ENCODE assay signal across 2 fruit fly cellular contexts in genomic region chrX:13320697-13321445, dm6.
A peak's percentile ranks its signal among the peaks of the same experiment; 100 is the strongest.
TF ChIP-seq lines count a peak whose summit lies in the region.

No protein-coding gene starts in this region.

TF ChIP-seq in whole organism, adult, 20 proteins besides CTCF, POLR2A, EP300 and RAD21 (continued from another document):
- TF ChIP-seq tj (GFP tag; optimal IDR thresholded peaks at IDR 0.05; lab: Kevin White, UChicago) = peak; percentile 17

TF ChIP-seq in whole organism, embryonic, 481 proteins besides CTCF, POLR2A, EP300 and RAD21 (continued from another document and continues in another):
- TF ChIP-seq HmgZ (tag; optimal IDR thresholded peaks at IDR 0.05; lab: Kevin White, UChicago) (no peak), esg (GFP tag; conservative IDR thresholded peaks at IDR 0.05; lab: Robert Waterston, UW) (no peak), zf30C (GFP tag; optimal IDR thresholded peaks at IDR 0.05; lab: Kevin White, UChicago) (no peak), CG10321 (GFP tag; IDR thresholded peaks at IDR 0.05; lab: Robert Waterston, UW) (no peak), CG32767 (GFP tag; IDR thresholded peaks at IDR 0.05; lab: Robert Waterston, UW) (no peak), MBD-R2 (GFP tag; IDR thresholded peaks at IDR 0.05; lab: Robert Waterston, UW) (no peak), jing (GFP tag; optimal IDR thresholded peaks at IDR 0.05; lab: Kevin White, UChicago) (no peak), CG12299 (tag; optimal IDR thresholded peaks at IDR 0.05; lab: Kevin White, UChicago) (no peak), CG8089 (GFP tag; optimal IDR thresholded peaks at IDR 0.05; lab: Kevin White, UChicago) (no peak), Dfd (GFP tag; optimal IDR thresholded peaks at IDR 0.05; lab: Kevin White, UChicago) (no peak), Opbp (GFP tag; IDR thresholded peaks at IDR 0.05; lab: Robert Waterston, UW; ENCODE audit: partially characterized antibody) (no peak), gfzf (GFP tag; optimal IDR thresholded peaks at IDR 0.05; lab: Kevin White, UChicago) (no peak), CG8290 (GFP tag; optimal IDR thresholded peaks at IDR 0.05; lab: Kevin White, UChicago) (no peak), CG8290 (tag; optimal IDR thresholded peaks at IDR 0.05; lab: Kevin White, UChicago) (peak in 1 of 2 experiments; percentile 12), amos (GFP tag; IDR thresholded peaks at IDR 0.05; lab: Robert Waterston, UW; ENCODE audit: partially characterized antibody) (no peak), CG9437 (GFP tag; optimal IDR thresholded peaks at IDR 0.05; lab: Kevin White, UChicago) (peak; percentile 53), fru (optimal IDR thresholded peaks at IDR 0.05; lab: Kevin White, UChicago) (no peak), disco-r (GFP tag; optimal IDR thresholded peaks at IDR 0.05; lab: Kevin White, UChicago) (no peak), CG14860 (GFP tag; IDR thresholded peaks at IDR 0.05; lab: Robert Waterston, UW; ENCODE audit: partially characterized antibody) (no peak), ab (GFP tag; optimal IDR thresholded peaks at IDR 0.05; lab: Kevin White, UChicago) (no peak), CG7556 (GFP tag; optimal IDR thresholded peaks at IDR 0.05; lab: Kevin White, UChicago) (peak; percentile 59), Elba2 (GFP tag; optimal IDR thresholded peaks at IDR 0.05; lab: Kevin White, UChicago) (no peak), shn (GFP tag; optimal IDR thresholded peaks at IDR 0.05; lab: Kevin White, UChicago) (no peak), Dek (tag; optimal IDR thresholded peaks at IDR 0.05; lab: Kevin White, UChicago) (peak; percentile 49), CG2129 (GFP tag; IDR thresholded peaks at IDR 0.05; lab: Robert Waterston, UW; ENCODE audit: partially characterized antibody) (no peak), CG10366 (GFP tag; IDR thresholded peaks at IDR 0.05; lab: Robert Waterston, UW) (no peak), salm (tag; optimal IDR thresholded peaks at IDR 0.05; lab: Kevin White, UChicago) (no peak), cg (GFP tag; optimal IDR thresholded peaks at IDR 0.05; lab: Kevin White, UChicago) (no peak), Myb (GFP tag; optimal IDR thresholded peaks at IDR 0.05; lab: Kevin White, UChicago) (no peak), CG10565 (GFP tag; optimal IDR thresholded peaks at IDR 0.05; lab: Kevin White, UChicago) (no peak), Ravus (GFP tag; IDR thresholded peaks at IDR 0.05; lab: Robert Waterston, UW) (no peak), CG1233 (GFP tag; optimal IDR thresholded peaks at IDR 0.05; lab: Kevin White, UChicago) (no peak), Mrtf (GFP tag; IDR thresholded peaks at IDR 0.05; lab: Robert Waterston, UW) (no peak), CG7745 (tag; optimal IDR thresholded peaks at IDR 0.05; lab: Kevin White, UChicago) (no peak), Fer1 (GFP tag; optimal IDR thresholded peaks at IDR 0.05; lab: Kevin White, UChicago) (peak; percentile 19), B-H1 (GFP tag; IDR thresholded peaks at IDR 0.05; lab: Robert Waterston, UW) (no peak), sisA (GFP tag; IDR thresholded peaks at IDR 0.05; lab: Robert Waterston, UW) (0 out of 2 replicates have a peak, but pooled peaks have one; percentile 27), NK7.1 (GFP tag; optimal IDR thresholded peaks at IDR 0.05; lab: Kevin White, UChicago) (no peak), oc (tag; optimal IDR thresholded peaks at IDR 0.05; lab: Kevin White, UChicago) (no peak), CG7786 (GFP tag; optimal IDR thresholded peaks at IDR 0.05; lab: Kevin White, UChicago) (no peak), nerfin-2 (GFP tag; IDR thresholded peaks at IDR 0.05; lab: Robert Waterston, UW; ENCODE audit: partially characterized antibody) (no peak), Lpt (GFP tag; optimal IDR thresholded peaks at IDR 0.05; lab: Kevin White, UChicago) (no peak), Bteb2 (GFP tag; optimal IDR thresholded peaks at IDR 0.05; lab: Kevin White, UChicago) (no peak), Hmr (GFP tag; optimal IDR thresholded peaks at IDR 0.05; lab: Kevin White, UChicago) (peak; percentile 63), hbn (GFP tag; IDR thresholded peaks at IDR 0.05; lab: Robert Waterston, UW; ENCODE audit: partially characterized antibody) (no peak), dimm (GFP tag; IDR thresholded peaks at IDR 0.05; lab: Robert Waterston, UW) (no peak), aop (GFP tag; IDR thresholded peaks at IDR 0.05; lab: Robert Waterston, UW) (no peak), CG14441 (GFP tag; IDR thresholded peaks at IDR 0.05; lab: Robert Waterston, UW) (no peak), CG10979 (tag; optimal IDR thresholded peaks at IDR 0.05; lab: Kevin White, UChicago) (peak; percentile 5), zen2 (GFP tag; IDR thresholded peaks at IDR 0.05; lab: Robert Waterston, UW; ENCODE audit: partially characterized antibody) (no peak), CG1647 (GFP tag; optimal IDR thresholded peaks at IDR 0.05; lab: Kevin White, UChicago) (no peak), crc (GFP tag; optimal IDR thresholded peaks at IDR 0.05; lab: Kevin White, UChicago) (no peak), Hand (GFP tag; optimal IDR thresholded peaks at IDR 0.05; lab: Kevin White, UChicago) (no peak), Lim3 (GFP tag; IDR thresholded peaks at IDR 0.05; lab: Robert Waterston, UW) (no peak), slou (GFP tag; optimal IDR thresholded peaks at IDR 0.05; lab: Kevin White, UChicago) (no peak), sug (tag; optimal IDR thresholded peaks at IDR 0.05; lab: Kevin White, UChicago) (no peak), kay (GFP tag; optimal IDR thresholded peaks at IDR 0.05; lab: Kevin White, UChicago) (no peak), scrt (GFP tag; optimal IDR thresholded peaks at IDR 0.05; lab: Kevin White, UChicago) (no peak), Dref (GFP tag; IDR thresholded peaks at IDR 0.05; lab: Robert Waterston, UW) (no peak), dysf (GFP tag; IDR thresholded peaks at IDR 0.05; lab: Robert Waterston, UW) (no peak), run (tag; optimal IDR thresholded peaks at IDR 0.05; lab: Kevin White, UChicago) (no peak), tll (GFP tag; optimal IDR thresholded peaks at IDR 0.05; lab: Kevin White, UChicago) (no peak), CG18619 (GFP tag; optimal IDR thresholded peaks at IDR 0.05; lab: Kevin White, UChicago) (peak; percentile 16), tx (GFP tag; optimal IDR thresholded peaks at IDR 0.05; lab: Kevin White, UChicago) (no peak), ssp (GFP tag; IDR thresholded peaks at IDR 0.05; lab: Robert Waterston, UW) (no peak), D19A (tag; optimal IDR thresholded peaks at IDR 0.05; lab: Kevin White, UChicago) (no peak), CG6854 (GFP tag; optimal IDR thresholded peaks at IDR 0.05; lab: Kevin White, UChicago) (peak; percentile 30), CG1792 (GFP tag; optimal IDR thresholded peaks at IDR 0.05; lab: Kevin White, UChicago) (no peak), vfl (GFP tag; optimal IDR thresholded peaks at IDR 0.05; lab: Kevin White, UChicago) (no peak), insv (GFP tag; optimal IDR thresholded peaks at IDR 0.05; lab: Kevin White, UChicago) (no peak), CG11247 (GFP tag; IDR thresholded peaks at IDR 0.05; lab: Robert Waterston, UW) (no peak), trem (tag; optimal IDR thresholded peaks at IDR 0.05; lab: Kevin White, UChicago) (no peak), CG9215 (GFP tag; IDR thresholded peaks at IDR 0.05; lab: Robert Waterston, UW) (no peak), psq (GFP tag; optimal IDR thresholded peaks at IDR 0.05; lab: Kevin White, UChicago) (no peak), CG10267 (tag; optimal IDR thresholded peaks at IDR 0.05; lab: Kevin White, UChicago) (no peak), ERR (GFP tag; optimal IDR thresholded peaks at IDR 0.05; lab: Kevin White, UChicago) (no peak), MTF-1 (GFP tag; optimal IDR thresholded peaks at IDR 0.05; lab: Kevin White, UChicago; ENCODE audit: borderline replicate concordance) (no peak), wek (GFP tag; optimal IDR thresholded peaks at IDR 0.05; lab: Kevin White, UChicago) (no peak), grau (tag; optimal IDR thresholded peaks at IDR 0.05; lab: Kevin White, UChicago) (peak; percentile 66), CG33213 (GFP tag; optimal IDR thresholded peaks at IDR 0.05; lab: Kevin White, UChicago) (no peak), slp2 (GFP tag; optimal IDR thresholded peaks at IDR 0.05; lab: Kevin White, UChicago) (no peak), HLH3B (GFP tag; IDR thresholded peaks at IDR 0.05; lab: Robert Waterston, UW) (no peak), CoRest (tag; optimal IDR thresholded peaks at IDR 0.05; lab: Kevin White, UChicago) (peak; percentile 66), YL-1 (GFP tag; optimal IDR thresholded peaks at IDR 0.05; lab: Kevin White, UChicago) (no peak), CG16779 (GFP tag; IDR thresholded peaks at IDR 0.05; lab: Robert Waterston, UW) (no peak), CG16813 (GFP tag; IDR thresholded peaks at IDR 0.05; lab: Robert Waterston, UW; ENCODE audit: partially characterized antibody) (no peak), stwl (tag; optimal IDR thresholded peaks at IDR 0.05; lab: Kevin White, UChicago) (no peak), CG2120 (GFP tag; optimal IDR thresholded peaks at IDR 0.05; lab: Kevin White, UChicago) (peak; percentile 49), Chrac-16 (GFP tag; optimal IDR thresholded peaks at IDR 0.05; lab: Kevin White, UChicago) (no peak), tio (GFP tag; optimal IDR thresholded peaks at IDR 0.05; lab: Kevin White, UChicago) (peak; percentile 61), lola (GFP tag; optimal IDR thresholded peaks at IDR 0.05; lab: Kevin White, UChicago) (no peak), crol (GFP tag; IDR thresholded peaks at IDR 0.05; lab: Robert Waterston, UW) (no peak), org-1 (GFP tag; optimal IDR thresholded peaks at IDR 0.05; lab: Kevin White, UChicago) (peak; percentile 25), Rfx (GFP tag; IDR thresholded peaks at IDR 0.05; lab: Robert Waterston, UW) (peak; percentile 37; the same call in 1 of the 2 replicates), CG14050 (GFP tag; IDR thresholded peaks at IDR 0.05; lab: Robert Waterston, UW) (no peak), slbo (GFP tag; IDR thresholded peaks at IDR 0.05; lab: Robert Waterston, UW) (peak; percentile 15; the same call in 1 of the 2 replicates), CG9797 (GFP tag; optimal IDR thresholded peaks at IDR 0.05; lab: Kevin White, UChicago) (no peak), nau (GFP tag; optimal IDR thresholded peaks at IDR 0.05; lab: Kevin White, UChicago) (peak; percentile 9), gcm (GFP tag; optimal IDR thresholded peaks at IDR 0.05; lab: Kevin White, UChicago) (no peak), cas (GFP tag; IDR thresholded peaks at IDR 0.05; lab: Robert Waterston, UW) (no peak), Abd-B (GFP tag; optimal IDR thresholded peaks at IDR 0.05; lab: Kevin White, UChicago) (no peak), Vsx1 (GFP tag; optimal IDR thresholded peaks at IDR 0.05; lab: Kevin White, UChicago) (no peak), Blimp-1 (GFP tag; optimal IDR thresholded peaks at IDR 0.05; lab: Kevin White, UChicago) (no peak), CG15479 (GFP tag; optimal IDR thresholded peaks at IDR 0.05; lab: Kevin White, UChicago) (no peak), CG17802 (tag; optimal IDR thresholded peaks at IDR 0.05; lab: Kevin White, UChicago) (no peak), az2 (GFP tag; optimal IDR thresholded peaks at IDR 0.05; lab: Kevin White, UChicago) (peak; percentile 41), Dad (GFP tag; optimal IDR thresholded peaks at IDR 0.05; lab: Kevin White, UChicago) (no peak), MESR4 (GFP tag; optimal IDR thresholded peaks at IDR 0.05; lab: Kevin White, UChicago) (no peak), ac (GFP tag; optimal IDR thresholded peaks at IDR 0.05; lab: Kevin White, UChicago) (no peak), chn (GFP tag; optimal IDR thresholded peaks at IDR 0.05; lab: Kevin White, UChicago) (no peak), CG5245 (GFP tag; optimal IDR thresholded peaks at IDR 0.05; lab: Kevin White, UChicago) (no peak), cwo (GFP tag; optimal IDR thresholded peaks at IDR 0.05; lab: Kevin White, UChicago) (peak; percentile 46), CG4707 (GFP tag; optimal IDR thresholded peaks at IDR 0.05; lab: Kevin White, UChicago) (no peak), pum (GFP tag; optimal IDR thresholded peaks at IDR 0.05; lab: Kevin White, UChicago) (no peak), peb (GFP tag; IDR thresholded peaks at IDR 0.05; lab: Robert Waterston, UW) (no peak), CG3065 (GFP tag; optimal IDR thresholded peaks at IDR 0.05; lab: Kevin White, UChicago) (no peak), pita (GFP tag; optimal IDR thresholded peaks at IDR 0.05; lab: Kevin White, UChicago) (no peak), Fer2 (tag; optimal IDR thresholded peaks at IDR 0.05; lab: Kevin White, UChicago) (no peak), kah (GFP tag; optimal IDR thresholded peaks at IDR 0.05; lab: Kevin White, UChicago) (no peak), her (GFP tag; optimal IDR thresholded peaks at IDR 0.05; lab: Kevin White, UChicago) (no peak), CG3407 (GFP tag; optimal IDR thresholded peaks at IDR 0.05; lab: Kevin White, UChicago) (no peak), pho (GFP tag; optimal IDR thresholded peaks at IDR 0.05; lab: Kevin White, UChicago) (peak; percentile 22), Mad (GFP tag; optimal IDR thresholded peaks at IDR 0.05; lab: Kevin White, UChicago) (no peak), Oaz (GFP tag; IDR thresholded peaks at IDR 0.05; lab: Robert Waterston, UW) (no peak), prd (optimal IDR thresholded peaks at IDR 0.05; lab: Kevin White, UChicago) (no peak), prd (GFP tag; IDR thresholded peaks at IDR 0.05; lab: Robert Waterston, UW) (peak; percentile 49; the same call in 2 of the 3 replicates), toy (GFP tag; IDR thresholded peaks at IDR 0.05; lab: Robert Waterston, UW) (no peak), CG2678 (tag; optimal IDR thresholded peaks at IDR 0.05; lab: Kevin White, UChicago) (peak; percentile 70), CG17612 (GFP tag; IDR thresholded peaks at IDR 0.05; lab: Robert Waterston, UW) (no peak), CG8359 (GFP tag; optimal IDR thresholded peaks at IDR 0.05; lab: Kevin White, UChicago; ENCODE audit: borderline replicate concordance) (no peak), Jarid2 (GFP tag; optimal IDR thresholded peaks at IDR 0.05; lab: Kevin White, UChicago) (peak; percentile 22), Med (GFP tag; lab: Kevin White, UChicago) (peak; percentile 43), ttk (GFP tag; IDR thresholded peaks at IDR 0.05; lab: Robert Waterston, UW) (no peak), Hr39 (optimal IDR thresholded peaks at IDR 0.05; lab: Kevin White, UChicago) (no peak), CG17361 (GFP tag; IDR thresholded peaks at IDR 0.05; lab: Robert Waterston, UW) (peak; percentile 68; the same call in 2 of the 3 replicates), CG4328 (GFP tag; optimal IDR thresholded peaks at IDR 0.05; lab: Kevin White, UChicago) (no peak), CG17829 (tag; optimal IDR thresholded peaks at IDR 0.05; lab: Kevin White, UChicago) (no peak)
